Worm (Caenorhabditis elegans) whole organism, L4 larva: ENCODE measurements around the gene sra-13.
A peak's percentile ranks its signal among the peaks of the same experiment; 100 is the strongest.

Experiments
- F26F4.8 ChIP-seq: fragments of 200-800 bp; sonication (Bioruptor generic); conservative IDR thresholded peaks from 2 replicates; pipeline ENCODE4 v1.3.6; 2022; ENCODE audit warnings: missing genetic modification characterization, missing compliant biosample characterization
- F37D6.2 ChIP-seq: sonication (generic microtip); optimal IDR thresholded peaks from 2 replicates; lab custom pipeline; 2016; ENCODE audit warnings: mild to moderate bottlenecking, missing genetic modification characterization, missing compliant biosample characterization
- R02D3.7 ChIP-seq: fragments of 150-350 bp; sonication (generic microtip); optimal IDR thresholded peaks from 3 replicates; lab custom pipeline; 2014; ENCODE audit warnings: missing biosample characterization, missing genetic modification characterization
- T20F7.1 ChIP-seq: fragments of 200-800 bp; sonication (Bioruptor generic); optimal IDR thresholded peaks from 2 replicates; lab custom pipeline; 2018; ENCODE audit warnings: mild to moderate bottlenecking, missing genetic modification characterization, missing compliant biosample characterization
- Y105C5A.15 ChIP-seq: fragments of 200-800 bp; sonication (Bioruptor generic); IDR thresholded peaks from 2 replicates; pipeline ENCODE4 v1.3.6; 2022; ENCODE audit warnings: missing genetic modification characterization, missing compliant biosample characterization
- Y48G9A.11 ChIP-seq: fragments of 200-800 bp; sonication (Bioruptor generic); IDR thresholded peaks from 2 replicates; pipeline ENCODE4 v1.3.6; 2022; ENCODE audit warnings: missing genetic modification reagents, missing genetic modification characterization, missing compliant biosample characterization
- aha-1 ChIP-seq: fragments of 150-350 bp; peaks from one replicate; lab custom pipeline; 2014; ENCODE audit warnings: missing biosample characterization, missing genetic modification characterization
- ama-1 ChIP-seq: fragments of 150-350 bp; optimal IDR thresholded peaks from 2 replicates; lab custom pipeline; 2014; ENCODE audit warnings: inconsistent platforms, mixed read lengths
- ceh-28 ChIP-seq: fragments of 150-350 bp; optimal IDR thresholded peaks from 2 replicates; lab custom pipeline; 2014; ENCODE audit warnings: missing biosample characterization, missing genetic modification reagents, missing genetic modification characterization
- ceh-44 ChIP-seq: fragments of 200-800 bp; sonication (Bioruptor generic); IDR thresholded peaks from 2 replicates; pipeline ENCODE4 v1.3.6; 2022; ENCODE audit warnings: missing genetic modification reagents, missing genetic modification characterization, missing compliant biosample characterization
- ceh-82 ChIP-seq: sonication (generic microtip); optimal IDR thresholded peaks from 2 replicates; lab custom pipeline; 2017; ENCODE audit warnings: missing biosample characterization, missing genetic modification characterization
- daf-19 ChIP-seq: fragments of 200-800 bp; sonication (Bioruptor generic); conservative IDR thresholded peaks from 2 replicates; pipeline ENCODE4 v1.3.6; 2022; ENCODE audit warnings: missing genetic modification characterization, missing compliant biosample characterization
- daf-8 ChIP-seq: fragments of 200-800 bp; sonication (Bioruptor generic); IDR thresholded peaks from 2 replicates; pipeline ENCODE4 v1.3.6; 2022; ENCODE audit warnings: missing genetic modification characterization, missing compliant biosample characterization
- dmd-8 ChIP-seq: fragments of 200-800 bp; sonication (Bioruptor generic); IDR thresholded peaks from 2 replicates; pipeline ENCODE4 v1.3.6; 2022; ENCODE audit warnings: missing genetic modification characterization, missing compliant biosample characterization
- dve-1 ChIP-seq: sonication (generic microtip); optimal IDR thresholded peaks from 2 replicates; lab custom pipeline; 2017; ENCODE audit warnings: antibody characterized with exemption, mild to moderate bottlenecking, missing genetic modification characterization, missing compliant biosample characterization; ENCODE audit not compliant: insufficient read depth
- fkh-10 ChIP-seq: fragments of 150-350 bp; optimal IDR thresholded peaks from 2 replicates; lab custom pipeline; 2014; ENCODE audit warnings: missing biosample characterization, missing genetic modification reagents, missing genetic modification characterization
- hif-1 ChIP-seq, 2 experiments: sonication (generic microtip); optimal IDR thresholded peaks; 2 replicates each; lab custom pipeline; 2016 to 2017; ENCODE audit warnings: missing compliant biosample characterization in 2 of 2, missing genetic modification characterization in 2 of 2, missing genetic modification reagents in 2 of 2, missing genotype in 2 of 2, mild to moderate bottlenecking in 1 of 2
- hlh-11 ChIP-seq: fragments of 200-800 bp; sonication (Bioruptor generic); optimal IDR thresholded peaks from 2 replicates; lab custom pipeline; 2018; ENCODE audit warnings: mild to moderate bottlenecking, missing genetic modification characterization, missing compliant biosample characterization
- hmg-1.1 ChIP-seq: fragments of 200-800 bp; sonication (Bioruptor generic); IDR thresholded peaks from 2 replicates; pipeline ENCODE4 v1.3.6; 2022; ENCODE audit warnings: missing genetic modification reagents, missing genetic modification characterization, missing compliant biosample characterization
- lin-1 ChIP-seq: fragments of 200-800 bp; sonication (Bioruptor generic); IDR thresholded peaks from 2 replicates; pipeline ENCODE4 v1.3.6; 2022; ENCODE audit warnings: missing genetic modification reagents, missing genetic modification characterization, missing compliant biosample characterization
- lin-29 ChIP-seq: fragments of 200-800 bp; sonication (Bioruptor generic); IDR thresholded peaks from 2 replicates; pipeline ENCODE4 v1.3.6; 2022; ENCODE audit warnings: missing genetic modification reagents, missing genetic modification characterization, missing compliant biosample characterization
- lsy-2 ChIP-seq, 2 experiments: fragments of 150-350 bp in 1 of 2; sonication (generic microtip) in 1 of 2; optimal IDR thresholded peaks; 2 replicates each; lab custom pipeline; 2014 to 2017; ENCODE audit warnings: missing biosample characterization in 2 of 2, missing genetic modification characterization in 2 of 2
- mdl-1 ChIP-seq, 2 experiments: fragments of 150-350 bp in 1 of 2; sonication (generic microtip) in 1 of 2; optimal IDR thresholded peaks; 2 replicates each; lab custom pipeline; 2014 to 2017; ENCODE audit warnings: missing biosample characterization in 2 of 2, missing genetic modification characterization in 2 of 2
- mdt-29 ChIP-seq: fragments of 200-800 bp; sonication (Bioruptor generic); IDR thresholded peaks from 2 replicates; pipeline ENCODE4 v1.3.6; 2022; ENCODE audit warnings: missing genetic modification reagents, missing genetic modification characterization, missing compliant biosample characterization
- nhr-10 ChIP-seq: fragments of 150-350 bp; optimal IDR thresholded peaks from 2 replicates; lab custom pipeline; 2014; ENCODE audit warnings: missing biosample characterization, missing genetic modification characterization
- nhr-28 ChIP-seq: fragments of 150-350 bp; optimal IDR thresholded peaks from 2 replicates; lab custom pipeline; 2014; ENCODE audit warnings: missing biosample characterization, missing genetic modification characterization
- nhr-41 ChIP-seq: fragments of 200-800 bp; sonication (Bioruptor generic); IDR thresholded peaks from 2 replicates; pipeline ENCODE4 v1.3.6; 2022; ENCODE audit warnings: missing genetic modification reagents, missing genetic modification characterization, missing compliant biosample characterization
- nhr-48 ChIP-seq: sonication (generic microtip); optimal IDR thresholded peaks from 2 replicates; lab custom pipeline; 2016; ENCODE audit warnings: mild to moderate bottlenecking, missing genetic modification characterization, missing compliant biosample characterization
- nhr-76 ChIP-seq: fragments of 150-350 bp; optimal IDR thresholded peaks from 2 replicates; lab custom pipeline; 2014; ENCODE audit warnings: missing biosample characterization, missing genetic modification characterization
- nhr-77 ChIP-seq: fragments of 150-350 bp; optimal IDR thresholded peaks from 2 replicates; lab custom pipeline; 2014; ENCODE audit warnings: missing biosample characterization, missing genetic modification characterization
- pha-4 ChIP-seq, 2 experiments: fragments of 150-350 bp in 1 of 2; fragments of 200-800 bp in 1 of 2; sonication (Bioruptor generic) in 1 of 2; IDR thresholded peaks in 1 of 2; optimal IDR thresholded peaks in 1 of 2; 2 replicates each; pipeline versions ENCODE4 v1.3.6 to Lab custom; 2014 to 2022; ENCODE audit warnings: missing genetic modification characterization in 2 of 2, missing genetic modification reagents in 2 of 2, missing biosample characterization in 1 of 2, missing compliant biosample characterization in 1 of 2
- php-3 ChIP-seq: fragments of 200-800 bp; sonication (Bioruptor generic); IDR thresholded peaks from 2 replicates; pipeline ENCODE4 v1.3.6; 2022; ENCODE audit warnings: missing genetic modification reagents, missing genetic modification characterization, missing compliant biosample characterization
- pqm-1 ChIP-seq: sonication (generic microtip); optimal IDR thresholded peaks from 2 replicates; lab custom pipeline; 2017; ENCODE audit warnings: missing biosample characterization, missing genetic modification characterization
- saeg-2 ChIP-seq: fragments of 200-800 bp; sonication (Bioruptor generic); IDR thresholded peaks from 2 replicates; pipeline ENCODE4 v1.3.6; 2022; ENCODE audit warnings: missing genetic modification reagents, missing genetic modification characterization, missing compliant biosample characterization
- tra-1 ChIP-seq: fragments of 200-800 bp; sonication (Bioruptor generic); IDR thresholded peaks from 2 replicates; pipeline ENCODE4 v1.3.6; 2022; ENCODE audit warnings: missing genetic modification reagents, missing genetic modification characterization, missing compliant biosample characterization
- unc-39 ChIP-seq: sonication (generic microtip); optimal IDR thresholded peaks from 2 replicates; lab custom pipeline; 2017; ENCODE audit warnings: missing biosample characterization, missing genetic modification characterization
- unc-62 ChIP-seq, 3 experiments: fragments of 150-350 bp in 1 of 3; sonication (generic microtip); optimal IDR thresholded peaks in 2 of 3; peaks in 1 of 3; 1 replicate in 1 of 3; 2 replicates in 2 of 3; lab custom pipeline; 2014 to 2017; ENCODE audit warnings: missing biosample characterization in 3 of 3, missing genetic modification characterization in 3 of 3, missing genetic modification reagents in 3 of 3, missing genotype in 1 of 3
- zfp-3 ChIP-seq: fragments of 200-800 bp; sonication (Bioruptor generic); conservative IDR thresholded peaks from 2 replicates; pipeline ENCODE4 v1.3.6; 2022; ENCODE audit warnings: missing genetic modification reagents, missing genetic modification characterization, missing compliant biosample characterization
- zip-11 ChIP-seq: fragments of 200-800 bp; sonication (Bioruptor generic); IDR thresholded peaks from 2 replicates; pipeline ENCODE4 v1.3.6; 2022; ENCODE audit warnings: missing genetic modification characterization, missing compliant biosample characterization
- zip-2 ChIP-seq: fragments of 150-350 bp; optimal IDR thresholded peaks from 2 replicates; lab custom pipeline; 2014; ENCODE audit warnings: missing biosample characterization, missing genetic modification characterization

Gene sra-13

DNA sequence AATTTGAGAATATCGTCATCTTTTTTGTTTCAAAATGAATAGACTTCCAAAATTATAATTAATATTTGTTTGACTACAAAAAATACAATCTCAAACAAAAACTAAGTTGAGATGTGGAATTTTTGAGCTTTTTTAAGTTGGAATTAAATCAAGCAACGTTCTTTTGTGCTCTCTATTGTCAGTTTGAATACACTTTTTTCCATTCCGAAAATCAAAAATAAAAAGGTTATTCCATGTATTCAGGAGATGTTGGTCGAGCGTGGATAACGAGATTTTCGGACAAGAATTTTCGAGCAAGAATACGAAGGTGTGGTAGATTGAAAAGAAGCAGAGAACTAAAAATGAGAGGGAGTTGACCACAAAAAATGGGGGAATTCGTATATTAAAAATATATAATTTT, 37.3 kb upstream of the sra-13 start:
- peak; percentile 58 for TF ChIP-seq fkh-10
- no peak for TF ChIP-seq F37D6.2 (tag; lab: Kevin White, UChicago)

DNA sequence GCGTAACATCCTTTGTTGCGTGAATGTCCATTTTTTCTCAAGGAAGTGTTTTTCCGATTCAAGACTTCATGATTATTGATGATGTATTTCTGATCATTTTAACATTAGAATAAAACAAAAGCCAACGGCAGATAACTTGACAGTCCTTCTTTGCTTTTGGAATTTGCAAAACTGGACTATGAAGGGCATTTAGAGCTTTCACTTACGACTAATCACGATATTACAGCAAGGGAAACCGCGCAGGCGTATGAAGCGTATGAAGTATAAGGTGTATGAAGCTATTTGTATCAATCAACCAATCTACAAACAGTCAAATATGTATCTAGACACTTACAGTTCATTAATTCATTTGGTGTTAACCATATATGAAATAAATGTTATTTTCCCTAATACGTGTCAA, 29.8 kb upstream of the sra-13 start:
- no peak for TF ChIP-seq ama-1
- peak in 1 of 2 experiments; percentile 94 for TF ChIP-seq unc-62 (GFP tag; optimal IDR thresholded peaks at IDR 0.05 in 1 of 2; lab: Kevin White, UChicago)
- TF ChIP-seq unc-62 (tag; optimal IDR thresholded peaks at IDR 0.05; lab: Kevin White, UChicago), result no peak

DNA sequence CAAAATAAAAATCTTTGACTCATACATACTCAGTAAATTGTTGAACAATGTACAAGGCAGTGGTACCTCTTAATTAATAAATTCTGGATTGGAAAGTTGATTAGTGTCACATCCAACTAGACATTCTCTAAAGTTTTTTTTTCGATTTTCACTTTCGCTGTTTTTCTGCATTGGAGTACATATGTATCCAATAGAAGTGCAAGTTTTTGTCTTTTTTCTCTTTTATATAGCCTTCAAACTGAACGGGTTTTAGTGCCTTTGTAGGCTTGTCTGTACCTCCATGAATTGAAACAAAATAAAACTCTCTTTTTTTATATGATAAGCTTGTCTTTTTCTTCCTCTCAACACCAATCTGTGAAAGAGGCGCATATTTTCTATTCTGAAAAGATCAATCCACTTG, 27.3 kb upstream of the sra-13 start:
- TF ChIP-seq lin-29 (GFP tag; lab: Robert Waterston, UW), result no peak
- TF ChIP-seq hlh-11, result peak; percentile 1
- no peak for TF ChIP-seq zip-11 (GFP tag; lab: Robert Waterston, UW)
- peak; percentile 44 for TF ChIP-seq nhr-28 (tag; lab: Kevin White, UChicago)
- TF ChIP-seq zip-2, result no peak
- peak in 1 of 2 experiments; percentile 17 for TF ChIP-seq mdl-1 (tag; optimal IDR thresholded peaks at IDR 0.05; lab: Kevin White, UChicago)
- TF ChIP-seq nhr-48 (tag; lab: Kevin White, UChicago), result peak; percentile 85
- TF ChIP-seq lsy-2 (tag; optimal IDR thresholded peaks at IDR 0.05; lab: Kevin White, UChicago), result no peak
- TF ChIP-seq ceh-28 (tag; lab: Kevin White, UChicago), result no peak
- TF ChIP-seq unc-62 (GFP tag; optimal IDR thresholded peaks at IDR 0.05 in 1 of 2; lab: Kevin White, UChicago), result no peak
- no peak for TF ChIP-seq unc-62 (tag; optimal IDR thresholded peaks at IDR 0.05; lab: Kevin White, UChicago)

DNA sequence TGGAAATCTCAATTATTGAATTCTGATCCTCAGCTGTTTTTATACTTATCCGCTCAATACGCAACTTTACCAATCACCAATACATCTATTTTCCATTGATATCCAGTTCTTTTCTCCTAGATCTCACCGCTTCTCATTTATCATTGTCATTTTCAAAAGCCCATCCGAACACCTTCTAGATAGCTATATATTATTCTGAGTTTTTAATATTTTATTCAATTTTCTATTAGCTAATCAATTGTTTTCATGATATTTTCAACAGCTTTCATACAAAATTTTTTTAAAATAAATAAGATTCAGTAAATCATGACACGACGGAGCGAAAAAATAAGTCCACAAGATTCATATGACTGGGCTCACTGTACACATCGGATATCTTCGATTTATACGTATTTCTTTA, 26.3 kb upstream of the sra-13 start, which contains the start of gene F49E12.12:
TSS of gene F49E12.12 (plus strand) at position 301 of the 400 bp plus-strand sequence.
- no peak for TF ChIP-seq nhr-76 (tag; lab: Kevin White, UChicago)
- TF ChIP-seq ceh-28 (tag; lab: Kevin White, UChicago), result no peak
- TF ChIP-seq zfp-3 (GFP tag; lab: Robert Waterston, UW), result no peak
- no peak for TF ChIP-seq unc-39 (tag; lab: Kevin White, UChicago)
- TF ChIP-seq dmd-8 (GFP tag; lab: Robert Waterston, UW), result no peak
- TF ChIP-seq dve-1 (tag; lab: Kevin White, UChicago), result no peak
- TF ChIP-seq F26F4.8 (GFP tag; lab: Robert Waterston, UW), result no peak
- TF ChIP-seq daf-19 (GFP tag; lab: Robert Waterston, UW), result no peak
- no peak for TF ChIP-seq nhr-41 (GFP tag; lab: Robert Waterston, UW)
- no peak for TF ChIP-seq R02D3.7 (tag; lab: Kevin White, UChicago)
- no peak for TF ChIP-seq unc-62 (GFP tag; optimal IDR thresholded peaks at IDR 0.05 in 1 of 2; lab: Kevin White, UChicago)
- TF ChIP-seq unc-62 (tag; optimal IDR thresholded peaks at IDR 0.05; lab: Kevin White, UChicago), result no peak
- TF ChIP-seq hlh-11, result no peak
- no peak for TF ChIP-seq hmg-1.1 (GFP tag; lab: Robert Waterston, UW)
- no peak for TF ChIP-seq ceh-44 (GFP tag; lab: Robert Waterston, UW)
- TF ChIP-seq ceh-82 (tag; lab: Kevin White, UChicago), result no peak
- no peak for TF ChIP-seq tra-1 (GFP tag; lab: Robert Waterston, UW)
- TF ChIP-seq mdt-29 (GFP tag; lab: Robert Waterston, UW), result no peak
- TF ChIP-seq lin-29 (GFP tag; lab: Robert Waterston, UW), result no peak
- TF ChIP-seq nhr-48 (tag; lab: Kevin White, UChicago), result no peak

DNA sequence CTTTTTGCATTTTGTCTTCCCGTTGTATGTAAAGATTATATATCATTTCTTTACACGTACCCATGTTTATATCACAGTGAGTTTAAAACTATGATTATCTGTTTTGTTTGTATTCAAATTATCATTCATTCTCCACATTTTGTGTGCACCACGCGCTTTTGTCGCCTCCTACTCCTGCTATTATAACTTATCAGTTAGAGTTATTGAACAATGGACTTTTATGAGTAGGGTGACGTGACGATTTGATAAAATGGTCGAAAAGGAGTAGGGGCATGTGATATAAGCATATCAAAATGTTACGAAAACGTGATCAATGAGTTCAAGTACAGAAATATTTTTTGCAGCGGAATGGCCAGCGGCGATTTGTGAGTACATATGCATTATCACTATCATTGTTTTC, 24.6 kb upstream of the sra-13 start:
- no peak for TF ChIP-seq Y48G9A.11 (GFP tag; lab: Robert Waterston, UW)
- TF ChIP-seq hif-1 (tag; optimal IDR thresholded peaks at IDR 0.05; lab: Kevin White, UChicago), result peak in 1 of 2 experiments; percentile 83
- no peak for TF ChIP-seq daf-8 (GFP tag; lab: Robert Waterston, UW)
- peak; percentile 98 for TF ChIP-seq dve-1 (tag; lab: Kevin White, UChicago)
- peak; percentile 41; the same call in 1 of the 2 replicates for TF ChIP-seq pha-4 (GFP tag; IDR thresholded peaks at IDR 0.05; lab: Robert Waterston, UW)
- no peak for TF ChIP-seq pha-4 (tag; optimal IDR thresholded peaks at IDR 0.05; lab: Kevin White, UChicago)
- 0 out of 2 replicates have a peak, but pooled peaks have one; percentile 62 for TF ChIP-seq saeg-2 (GFP tag; lab: Robert Waterston, UW)
- TF ChIP-seq hlh-11, result peak; percentile 95
- peak; percentile 51 for TF ChIP-seq T20F7.1
- peak; percentile 94 for TF ChIP-seq php-3 (GFP tag; lab: Robert Waterston, UW)
- TF ChIP-seq lin-1 (GFP tag; lab: Robert Waterston, UW), result peak; percentile 87
- no peak for TF ChIP-seq Y105C5A.15 (GFP tag; lab: Robert Waterston, UW)
- TF ChIP-seq tra-1 (GFP tag; lab: Robert Waterston, UW), result peak; percentile 52; the same call in 1 of the 2 replicates
- TF ChIP-seq nhr-48 (tag; lab: Kevin White, UChicago), result peak; percentile 87
- no peak for TF ChIP-seq lin-29 (GFP tag; lab: Robert Waterston, UW)
- TF ChIP-seq mdl-1 (tag; optimal IDR thresholded peaks at IDR 0.05; lab: Kevin White, UChicago), result peak in 1 of 2 experiments; percentile 85
- peak; percentile 96 for TF ChIP-seq pqm-1 (tag; lab: Kevin White, UChicago)
- TF ChIP-seq unc-39 (tag; lab: Kevin White, UChicago), result no peak
- TF ChIP-seq ama-1, result no peak
- TF ChIP-seq zip-2, result peak; percentile 2
- TF ChIP-seq aha-1 (tag; lab: Kevin White, UChicago), result peak; percentile 71
- peak; percentile 95 for TF ChIP-seq nhr-77 (tag; lab: Kevin White, UChicago)
- TF ChIP-seq nhr-10 (tag; lab: Kevin White, UChicago), result peak; percentile 59
